Fruit fly (Drosophila melanogaster) whole organism, adult: ENCODE measurements around the gene CG11504.

ENCODE experiments used
- CG11617 ChIP-seq: fragments of 200-800 bp; sonication (Bioruptor generic); optimal IDR thresholded peaks from 2 replicates; lab custom pipeline; 2017; ENCODE audit warnings: mild to moderate bottlenecking, missing biosample characterization, missing genetic modification reagents, missing genetic modification characterization
- CG12768 ChIP-seq: fragments of 200-800 bp; sonication (Bioruptor generic); optimal IDR thresholded peaks from 2 replicates; lab custom pipeline; 2017; ENCODE audit warnings: missing biosample characterization, missing genetic modification characterization, mild to moderate bottlenecking, moderate library complexity, missing genetic modification reagents
- CG14711 ChIP-seq: fragments of 200-800 bp; sonication (Bioruptor generic); optimal IDR thresholded peaks from 2 replicates; lab custom pipeline; 2018; ENCODE audit warnings: missing biosample characterization, mild to moderate bottlenecking, missing genetic modification characterization, moderate library complexity
- CG1620 ChIP-seq: fragments of 200-800 bp; sonication (Bioruptor generic); optimal IDR thresholded peaks from 2 replicates; lab custom pipeline; 2016; ENCODE audit warnings: missing biosample characterization, missing genetic modification characterization
- CG33017 ChIP-seq: fragments of 200-800 bp; sonication (Bioruptor generic); optimal IDR thresholded peaks from 2 replicates; lab custom pipeline; 2018; ENCODE audit warnings: missing biosample characterization, mild to moderate bottlenecking, missing genetic modification characterization, moderate library complexity
- CG5204 ChIP-seq: fragments of 200-800 bp; sonication (Bioruptor generic); optimal IDR thresholded peaks from 2 replicates; lab custom pipeline; 2016; ENCODE audit warnings: missing biosample characterization, missing genetic modification characterization
- CG7045 ChIP-seq: fragments of 200-800 bp; sonication (Bioruptor generic); optimal IDR thresholded peaks from 2 replicates; lab custom pipeline; 2017; ENCODE audit warnings: missing biosample characterization, mild to moderate bottlenecking, missing genetic modification characterization
- CG7101 ChIP-seq: fragments of 200-800 bp; sonication (Bioruptor generic); optimal IDR thresholded peaks from 2 replicates; lab custom pipeline; 2018; ENCODE audit warnings: missing biosample characterization, mild to moderate bottlenecking, missing genetic modification characterization, moderate library complexity
- Clk ChIP-seq: fragments of 200-800 bp; sonication (Bioruptor generic); optimal IDR thresholded peaks from 2 replicates; lab custom pipeline; 2017; ENCODE audit warnings: missing biosample characterization, missing genetic modification characterization
- Crg-1 ChIP-seq: fragments of 200-800 bp; sonication (Bioruptor generic); optimal IDR thresholded peaks from 2 replicates; lab custom pipeline; 2016; ENCODE audit warnings: missing biosample characterization, missing genetic modification characterization
- Hr96 ChIP-seq: fragments of 200-800 bp; sonication (Bioruptor generic); optimal IDR thresholded peaks from 2 replicates; lab custom pipeline; 2016; ENCODE audit warnings: missing biosample characterization, missing genetic modification characterization
- Mnt ChIP-seq: fragments of 200-800 bp; sonication (Bioruptor generic); optimal IDR thresholded peaks from 2 replicates; lab custom pipeline; 2016; ENCODE audit warnings: missing biosample characterization, mild to moderate bottlenecking, missing genetic modification characterization
- bab1 ChIP-seq: fragments of 200-800 bp; sonication (Bioruptor generic); optimal IDR thresholded peaks from 3 replicates; lab custom pipeline; 2019; ENCODE audit warnings: missing biosample characterization, mild to moderate bottlenecking, missing genetic modification characterization, moderate library complexity
- cic ChIP-seq: fragments of 200-800 bp; sonication (Bioruptor generic); optimal IDR thresholded peaks from 2 replicates; lab custom pipeline; 2017; ENCODE audit warnings: missing biosample characterization, mild to moderate bottlenecking, missing genetic modification characterization, moderate library complexity
- cnc ChIP-seq, 2 experiments: fragments of >200 bp; optimal IDR thresholded peaks; 2 replicates each; lab custom pipeline; 2017
- kay ChIP-seq: fragments of 200-800 bp; sonication (Bioruptor generic); peaks from one replicate; lab custom pipeline; 2016; ENCODE audit warnings: missing biosample characterization, missing genetic modification characterization, borderline replicate concordance
- ovo ChIP-seq: fragments of 200-800 bp; sonication (Bioruptor generic); optimal IDR thresholded peaks from 2 replicates; lab custom pipeline; 2016; ENCODE audit warnings: missing biosample characterization, missing genetic modification characterization
- pad ChIP-seq: fragments of 200-800 bp; sonication (Bioruptor generic); optimal IDR thresholded peaks from 3 replicates; lab custom pipeline; 2017; ENCODE audit warnings: missing biosample characterization, missing genetic modification characterization, mild to moderate bottlenecking, moderate library complexity, missing genetic modification reagents
- tj ChIP-seq: fragments of 200-800 bp; sonication (Bioruptor generic); optimal IDR thresholded peaks from 3 replicates; lab custom pipeline; 2017; ENCODE audit warnings: missing biosample characterization, mild to moderate bottlenecking, missing genetic modification characterization, moderate library complexity
- toe ChIP-seq: fragments of 200-800 bp; sonication (Bioruptor generic); optimal IDR thresholded peaks from 2 replicates; lab custom pipeline; 2016; ENCODE audit warnings: missing biosample characterization, missing genetic modification characterization

Gene CG11504

dm6 chr3R:30036609-30037008, 38.9 kb downstream of the CG11504 start, which contains the start of gene ZIPIC:
Gene ZIPIC, minus strand, starts transcription at chr3R:30036870.
- TF ChIP-seq pad = no peak
- no peak for TF ChIP-seq Hr96 (GFP tag; lab: Kevin White, UChicago)
- no peak for TF ChIP-seq CG7045
- no peak for TF ChIP-seq CG1620 (GFP tag; lab: Kevin White, UChicago)

dm6 chr3R:30037630-30038029, 39.9 kb downstream of the CG11504 start, which contains the start of gene ocn:
Gene ocn, minus strand, starts transcription at chr3R:30037730.
- TF ChIP-seq CG7045 (no peak), kay (GFP tag; lab: Kevin White, UChicago) (no peak), cic (GFP tag; lab: Kevin White, UChicago) (no peak), bab1 (no peak), cnc (optimal IDR thresholded peaks at IDR 0.05; lab: Kevin White, UChicago) (no peak), CG33017 (no peak), toe (GFP tag; lab: Kevin White, UChicago) (no peak)

- TF ChIP-seq pad = no peak
- TF ChIP-seq CG5204 (GFP tag; lab: Kevin White, UChicago) = no peak
- TF ChIP-seq CG1620 (GFP tag; lab: Kevin White, UChicago) = no peak
- no peak for TF ChIP-seq CG11617 (GFP tag; lab: Kevin White, UChicago)
- TF ChIP-seq Crg-1 (GFP tag; lab: Kevin White, UChicago) = no peak
- TF ChIP-seq toe (GFP tag; lab: Kevin White, UChicago) = no peak
- TF ChIP-seq kay (GFP tag; lab: Kevin White, UChicago) = no peak
Measured at dm6 chr3R:30038628-30039027, 40.9 kb downstream of the CG11504 start, which contains the start of gene janB. Gene janB, minus strand, starts transcription at chr3R:30038728.

DNA sequence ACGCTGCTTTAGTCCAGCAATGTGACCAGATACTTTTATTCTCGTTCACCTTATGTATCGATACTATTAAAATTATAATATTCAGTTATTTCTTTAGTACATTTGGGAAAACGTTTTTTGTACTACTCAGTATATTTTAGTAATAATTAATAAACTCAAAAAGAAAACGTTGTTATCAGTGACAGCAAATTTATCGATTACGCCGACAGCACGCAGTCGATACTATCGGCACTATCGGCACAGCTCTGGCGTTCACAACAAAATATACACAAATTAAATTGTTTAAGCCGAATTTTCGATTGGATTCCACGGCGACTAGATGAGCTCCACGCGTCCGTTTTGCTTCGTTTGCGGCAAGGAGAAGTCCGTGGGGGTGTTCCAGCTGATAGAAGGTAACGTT, 41.8 kb downstream of the CG11504 start, which contains the start of the genes janA, Sry-alpha and Sry-beta:
Gene janA, minus strand, starts transcription at position 40 of the 400 bp plus-strand sequence.
Gene Sry-alpha, plus strand, starts transcription at position 226 of the 400 bp plus-strand sequence.
Gene Sry-beta, plus strand, starts transcription at position 226 of the 400 bp plus-strand sequence.
- TF ChIP-seq CG12768 (GFP tag; lab: Kevin White, UChicago) (no peak), CG33017 (no peak), ovo (no peak), CG14711 (tag; lab: Kevin White, UChicago) (peak; percentile 19), Hr96 (GFP tag; lab: Kevin White, UChicago) (no peak), Clk (GFP tag; lab: Kevin White, UChicago) (no peak), cic (GFP tag; lab: Kevin White, UChicago) (no peak), Crg-1 (GFP tag; lab: Kevin White, UChicago) (peak; percentile 45), CG7101 (peak; percentile 0), CG1620 (GFP tag; lab: Kevin White, UChicago) (peak; percentile 45), Mnt (GFP tag; lab: Kevin White, UChicago) (peak; percentile 33), bab1 (peak; percentile 65), CG11617 (GFP tag; lab: Kevin White, UChicago) (peak; percentile 20)

- no peak for TF ChIP-seq Clk (GFP tag; lab: Kevin White, UChicago)
- no peak for TF ChIP-seq pad
- TF ChIP-seq cnc (optimal IDR thresholded peaks at IDR 0.05; lab: Kevin White, UChicago) = no peak
- no peak for TF ChIP-seq tj (GFP tag; lab: Kevin White, UChicago)
- no peak for TF ChIP-seq CG11617 (GFP tag; lab: Kevin White, UChicago)
- no peak for TF ChIP-seq Mnt (GFP tag; lab: Kevin White, UChicago)
- no peak for TF ChIP-seq CG5204 (GFP tag; lab: Kevin White, UChicago)
- TF ChIP-seq ovo = no peak
- no peak for TF ChIP-seq Crg-1 (GFP tag; lab: Kevin White, UChicago)
- TF ChIP-seq CG33017 = no peak
- TF ChIP-seq CG7045 = no peak
- no peak for TF ChIP-seq CG12768 (GFP tag; lab: Kevin White, UChicago)
- TF ChIP-seq CG1620 (GFP tag; lab: Kevin White, UChicago) = no peak
- no peak for TF ChIP-seq cic (GFP tag; lab: Kevin White, UChicago)
- TF ChIP-seq CG14711 (tag; lab: Kevin White, UChicago) = no peak
Measured at dm6 chr3R:30040879-30041278, 43.2 kb downstream of the CG11504 start.

dm6 chr3R:30043139-30043744, 45.5 kb downstream of the CG11504 start, which contains the start of gene Sry-delta:
Gene Sry-delta, plus strand, starts transcription at chr3R:30043341.
- peak; percentile 73 for TF ChIP-seq CG7045
- TF ChIP-seq Clk (GFP tag; lab: Kevin White, UChicago) = peak; percentile 59
- TF ChIP-seq CG14711 (tag; lab: Kevin White, UChicago) = peak; percentile 60
- TF ChIP-seq Mnt (GFP tag; lab: Kevin White, UChicago) = peak; percentile 85
- peak; percentile 87 for TF ChIP-seq toe (GFP tag; lab: Kevin White, UChicago)
- TF ChIP-seq Hr96 (GFP tag; lab: Kevin White, UChicago) = peak; percentile 90
- TF ChIP-seq kay (GFP tag; lab: Kevin White, UChicago) = no peak
- TF ChIP-seq ovo = no peak
- TF ChIP-seq CG1620 (GFP tag; lab: Kevin White, UChicago) = peak; percentile 90
- peak; percentile 73 for TF ChIP-seq CG11617 (GFP tag; lab: Kevin White, UChicago)
- no peak for TF ChIP-seq cnc (optimal IDR thresholded peaks at IDR 0.05; lab: Kevin White, UChicago)
- peak; percentile 71 for TF ChIP-seq Crg-1 (GFP tag; lab: Kevin White, UChicago)
- peak; percentile 61 for TF ChIP-seq CG33017
- peak; percentile 74 for TF ChIP-seq CG7101
- peak; percentile 64 for TF ChIP-seq pad
- peak; percentile 45 for TF ChIP-seq cic (GFP tag; lab: Kevin White, UChicago)
- no peak for TF ChIP-seq CG5204 (GFP tag; lab: Kevin White, UChicago)
- peak; percentile 85 for TF ChIP-seq tj (GFP tag; lab: Kevin White, UChicago)
- peak; percentile 65 for TF ChIP-seq CG12768 (GFP tag; lab: Kevin White, UChicago)
- peak; percentile 76 for TF ChIP-seq bab1
